Worm (Caenorhabditis elegans) whole organism, young adult: ENCODE measurements around the gene C27F2.4.

Source experiments
- B0019.2 ChIP-seq: fragments of 200-800 bp; sonication (Bioruptor generic); conservative IDR thresholded peaks from 2 replicates; pipeline ENCODE4 v1.3.6; 2022; ENCODE audit warnings: missing genetic modification reagents, missing genetic modification characterization, missing compliant biosample characterization
- B0035.1 ChIP-seq: sonication (generic microtip); optimal IDR thresholded peaks from 2 replicates; lab custom pipeline; 2016; ENCODE audit warnings: missing genetic modification characterization, mild to moderate bottlenecking, missing compliant biosample characterization, missing genotype, missing genetic modification reagents
- B0261.1 ChIP-seq: sonication (generic microtip); optimal IDR thresholded peaks from 2 replicates; lab custom pipeline; 2016; ENCODE audit warnings: mild to moderate bottlenecking, missing genetic modification characterization, moderate library complexity, missing compliant biosample characterization
- B0336.3 ChIP-seq: fragments of 200-800 bp; sonication (Bioruptor generic); IDR thresholded peaks from 2 replicates; pipeline ENCODE4 v1.3.6; 2022; ENCODE audit warnings: missing genetic modification characterization, missing compliant biosample characterization
- F37B4.10 ChIP-seq: fragments of 200-800 bp; sonication (Bioruptor generic); IDR thresholded peaks from 2 replicates; pipeline ENCODE4 v1.3.6; 2022; ENCODE audit warnings: missing genetic modification characterization, missing compliant biosample characterization
- F55B11.4 ChIP-seq: sonication (generic microtip); optimal IDR thresholded peaks from 2 replicates; lab custom pipeline; 2016; ENCODE audit warnings: missing compliant biosample characterization, missing genetic modification characterization, borderline replicate concordance; ENCODE audit not compliant: insufficient read depth
- K12H6.12 ChIP-seq: fragments of 200-800 bp; sonication (Bioruptor generic); optimal IDR thresholded peaks from 2 replicates; lab custom pipeline; 2018; ENCODE audit warnings: mild to moderate bottlenecking, missing genetic modification characterization, missing compliant biosample characterization
- T07F8.4 ChIP-seq: sonication (generic microtip); optimal IDR thresholded peaks from 2 replicates; lab custom pipeline; 2016; ENCODE audit warnings: mild to moderate bottlenecking, missing genetic modification characterization, moderate library complexity, missing compliant biosample characterization
- Y56A3A.18 ChIP-seq: fragments of 200-800 bp; sonication (Bioruptor generic); IDR thresholded peaks from 2 replicates; pipeline ENCODE4 v1.3.6; 2022; ENCODE audit warnings: missing genetic modification reagents, missing genetic modification characterization, missing compliant biosample characterization
- Y79H2A.3 ChIP-seq: fragments of 200-800 bp; sonication (Bioruptor generic); conservative IDR thresholded peaks from 2 replicates; pipeline ENCODE4 v1.3.6; 2022; ENCODE audit warnings: missing genetic modification reagents, missing genetic modification characterization, missing compliant biosample characterization
- atf-7 ChIP-seq: sonication (generic microtip); optimal IDR thresholded peaks from 2 replicates; lab custom pipeline; 2017; ENCODE audit warnings: mild to moderate bottlenecking, missing genetic modification characterization, missing compliant biosample characterization
- attf-3 ChIP-seq: fragments of 200-800 bp; sonication (Bioruptor generic); conservative IDR thresholded peaks from 2 replicates; pipeline ENCODE4 v1.3.6; 2022; ENCODE audit warnings: missing genetic modification reagents, missing genetic modification characterization, missing compliant biosample characterization
- attf-5 ChIP-seq: fragments of 200-800 bp; sonication (Bioruptor generic); optimal IDR thresholded peaks from 2 replicates; lab custom pipeline; 2018; ENCODE audit warnings: mild to moderate bottlenecking, missing genetic modification characterization, missing compliant biosample characterization
- bed-1 ChIP-seq: fragments of 200-800 bp; sonication (Bioruptor generic); IDR thresholded peaks from 2 replicates; pipeline ENCODE4 v1.3.6; 2022; ENCODE audit warnings: missing genetic modification reagents, missing genetic modification characterization, missing compliant biosample characterization
- bed-2 ChIP-seq: fragments of 200-800 bp; sonication (Bioruptor generic); IDR thresholded peaks from 2 replicates; pipeline ENCODE4 v1.3.6; 2022; ENCODE audit warnings: missing genetic modification reagents, missing genetic modification characterization, missing compliant biosample characterization
- cebp-2 ChIP-seq: fragments of 200-800 bp; sonication (Bioruptor generic); IDR thresholded peaks from 2 replicates; pipeline ENCODE4 v1.3.6; 2022; ENCODE audit warnings: missing genetic modification characterization, missing compliant biosample characterization
- ceh-100 ChIP-seq: fragments of 200-800 bp; sonication (Bioruptor generic); IDR thresholded peaks from 2 replicates; pipeline ENCODE4 v1.3.6; 2022; ENCODE audit warnings: missing genetic modification reagents, missing genetic modification characterization, missing compliant biosample characterization
- ceh-91 ChIP-seq: fragments of 200-800 bp; sonication (Bioruptor generic); IDR thresholded peaks from 2 replicates; pipeline ENCODE4 v1.3.6; 2022; ENCODE audit warnings: missing genetic modification reagents, missing genetic modification characterization, missing compliant biosample characterization
- chd-7 ChIP-seq: sonication (generic microtip); optimal IDR thresholded peaks from 2 replicates; lab custom pipeline; 2016; ENCODE audit warnings: mild to moderate bottlenecking, missing genetic modification characterization, moderate library complexity, missing compliant biosample characterization
- efl-1 ChIP-seq: fragments of 150-350 bp; optimal IDR thresholded peaks from 2 replicates; lab custom pipeline; 2014; ENCODE audit warnings: missing biosample characterization, missing genetic modification reagents, missing genetic modification characterization
- egl-44 ChIP-seq: fragments of 200-800 bp; sonication (Bioruptor generic); IDR thresholded peaks from 2 replicates; pipeline ENCODE4 v1.3.6; 2022; ENCODE audit warnings: missing genetic modification reagents, missing genetic modification characterization, missing compliant biosample characterization
- egrh-3 ChIP-seq: fragments of 200-800 bp; sonication (Bioruptor generic); IDR thresholded peaks from 2 replicates; pipeline ENCODE4 v1.3.6; 2022; ENCODE audit warnings: missing genetic modification reagents, missing genetic modification characterization, missing compliant biosample characterization
- fkh-3 ChIP-seq: sonication (generic microtip); optimal IDR thresholded peaks from 2 replicates; lab custom pipeline; 2016; ENCODE audit warnings: mild to moderate bottlenecking, missing genetic modification characterization, missing compliant biosample characterization
- hlh-12 ChIP-seq: sonication (generic microtip); optimal IDR thresholded peaks from 2 replicates; lab custom pipeline; 2016; ENCODE audit warnings: missing genetic modification characterization, missing compliant biosample characterization
- hmg-20 ChIP-seq: fragments of 200-800 bp; sonication (Bioruptor generic); IDR thresholded peaks from 2 replicates; pipeline ENCODE4 v1.3.6; 2022; ENCODE audit warnings: missing genetic modification reagents, missing genetic modification characterization, missing compliant biosample characterization
- hrde-1 ChIP-seq: sonication (generic microtip); optimal IDR thresholded peaks from 2 replicates; lab custom pipeline; 2016; ENCODE audit warnings: missing genetic modification characterization, mild to moderate bottlenecking, missing compliant biosample characterization, moderate library complexity, missing genotype, missing genetic modification reagents, borderline replicate concordance
- lag-1 ChIP-seq: fragments of 200-800 bp; sonication (Bioruptor generic); IDR thresholded peaks from 2 replicates; pipeline ENCODE4 v1.3.6; 2022; ENCODE audit warnings: missing genetic modification reagents, missing genetic modification characterization, missing compliant biosample characterization
- lin-26 ChIP-seq: fragments of 200-800 bp; sonication (Bioruptor generic); IDR thresholded peaks from 2 replicates; pipeline ENCODE4 v1.3.6; 2022; ENCODE audit warnings: missing genetic modification reagents, missing genetic modification characterization, missing compliant biosample characterization
- lir-1 ChIP-seq: fragments of 200-800 bp; sonication (Bioruptor generic); conservative IDR thresholded peaks from 2 replicates; pipeline ENCODE4 v1.3.6; 2022; ENCODE audit warnings: missing genetic modification reagents, missing genetic modification characterization, missing compliant biosample characterization
- lsy-27 ChIP-seq: sonication (generic microtip); optimal IDR thresholded peaks from 2 replicates; lab custom pipeline; 2017; ENCODE audit warnings: missing genetic modification characterization, mild to moderate bottlenecking, missing compliant biosample characterization, antibody characterized with exemption, missing genotype, borderline replicate concordance; ENCODE audit not compliant: insufficient read depth
- madf-6 ChIP-seq: fragments of 200-800 bp; sonication (Bioruptor generic); IDR thresholded peaks from 2 replicates; pipeline ENCODE4 v1.3.6; 2022; ENCODE audit warnings: missing genetic modification reagents, missing genetic modification characterization, missing compliant biosample characterization
- madf-8 ChIP-seq: fragments of 200-800 bp; sonication (Bioruptor generic); conservative IDR thresholded peaks from 2 replicates; pipeline ENCODE4 v1.3.6; 2022; ENCODE audit warnings: missing genetic modification reagents, missing genetic modification characterization, missing compliant biosample characterization
- nfyb-1 ChIP-seq: fragments of 200-800 bp; sonication (Bioruptor generic); IDR thresholded peaks from 2 replicates; pipeline ENCODE4 v1.3.6; 2022; ENCODE audit warnings: missing genetic modification reagents, missing genetic modification characterization, missing compliant biosample characterization
- nhr-27 ChIP-seq: fragments of 200-800 bp; sonication (Bioruptor generic); optimal IDR thresholded peaks from 2 replicates; lab custom pipeline; 2018; ENCODE audit warnings: mild to moderate bottlenecking, missing genetic modification characterization, moderate library complexity, missing compliant biosample characterization
- nhr-90 ChIP-seq: sonication (generic microtip); optimal IDR thresholded peaks from 2 replicates; lab custom pipeline; 2016; ENCODE audit warnings: missing genotype, mild to moderate bottlenecking, missing genetic modification characterization, missing compliant biosample characterization
- repo-1 ChIP-seq: sonication (generic microtip); optimal IDR thresholded peaks from 2 replicates; lab custom pipeline; 2017; ENCODE audit warnings: mild to moderate bottlenecking, missing genetic modification characterization, missing compliant biosample characterization
- sea-2 ChIP-seq: fragments of 200-800 bp; sonication (Bioruptor generic); IDR thresholded peaks from 2 replicates; pipeline ENCODE4 v1.3.6; 2022; ENCODE audit warnings: missing genetic modification characterization, missing compliant biosample characterization
- snpc-1.3 ChIP-seq: sonication (generic microtip); optimal IDR thresholded peaks from 2 replicates; lab custom pipeline; 2017; ENCODE audit warnings: missing genetic modification characterization, mild to moderate bottlenecking, missing compliant biosample characterization, antibody characterized with exemption, moderate library complexity, missing genotype, missing genetic modification reagents; ENCODE audit not compliant: insufficient read depth
- somi-1 ChIP-seq: fragments of 200-800 bp; sonication (Bioruptor generic); optimal IDR thresholded peaks from 2 replicates; lab custom pipeline; 2018; ENCODE audit warnings: mild to moderate bottlenecking, missing genetic modification characterization, missing compliant biosample characterization
- tbp1 ChIP-seq: fragments of 200-800 bp; sonication (Bioruptor generic); optimal IDR thresholded peaks from 2 replicates; lab custom pipeline; 2018; ENCODE audit warnings: mild to moderate bottlenecking, missing genetic modification characterization, missing compliant biosample characterization
- tbx-9 ChIP-seq: sonication (generic microtip); optimal IDR thresholded peaks from 2 replicates; lab custom pipeline; 2016; ENCODE audit warnings: borderline replicate concordance, missing genetic modification characterization, inconsistent platforms, missing compliant biosample characterization
- unc-130 ChIP-seq: sonication (generic microtip); optimal IDR thresholded peaks from 2 replicates; lab custom pipeline; 2016; ENCODE audit warnings: missing genetic modification reagents, missing genetic modification characterization, missing compliant biosample characterization
- unc-62 ChIP-seq: fragments of 150-350 bp; optimal IDR thresholded peaks from 2 replicates; lab custom pipeline; 2014; ENCODE audit warnings: missing biosample characterization, missing genetic modification reagents, missing genetic modification characterization
- zfh-2 ChIP-seq: fragments of 200-800 bp; sonication (Bioruptor generic); conservative IDR thresholded peaks from 2 replicates; pipeline ENCODE4 v1.3.6; 2022; ENCODE audit warnings: missing genetic modification reagents, missing genetic modification characterization, missing compliant biosample characterization
- ztf-22 ChIP-seq: fragments of 200-800 bp; sonication (Bioruptor generic); optimal IDR thresholded peaks from 2 replicates; lab custom pipeline; 2018; ENCODE audit warnings: mild to moderate bottlenecking, missing genetic modification characterization, moderate library complexity, missing compliant biosample characterization
- ztf-25 ChIP-seq: fragments of 200-800 bp; sonication (Bioruptor generic); IDR thresholded peaks from 2 replicates; pipeline ENCODE4 v1.3.6; 2022; ENCODE audit warnings: missing genetic modification reagents, missing genetic modification characterization, missing compliant biosample characterization
- ztf-26 ChIP-seq: sonication (generic microtip); optimal IDR thresholded peaks from 2 replicates; lab custom pipeline; 2017; ENCODE audit warnings: missing genetic modification characterization, missing compliant biosample characterization
- ztf-3 ChIP-seq: fragments of 200-800 bp; sonication (Bioruptor generic); optimal IDR thresholded peaks from 2 replicates; lab custom pipeline; 2018; ENCODE audit warnings: mild to moderate bottlenecking, missing genetic modification characterization, missing compliant biosample characterization

C27F2.4 gene

ce11 chrIII:4930154-4930679 lies 29.9 kb downstream of the C27F2.4 start, which contains the start of gene set-2 (continued):
- TF ChIP-seq attf-3 (GFP tag; lab: Robert Waterston, UW) (peak; percentile 66), attf-5 (peak; percentile 91), ztf-25 (peak; percentile 87), madf-8 (GFP tag; lab: Robert Waterston, UW) (peak; percentile 77), B0336.3 (GFP tag; lab: Robert Waterston, UW) (peak; percentile 63), hmg-20 (GFP tag; lab: Robert Waterston, UW) (no peak), Y56A3A.18 (GFP tag; lab: Robert Waterston, UW) (no peak), somi-1 (GFP tag; lab: Kevin White, UChicago) (no peak), K12H6.12 (peak; percentile 59), fkh-3 (tag; lab: Kevin White, UChicago) (no peak), B0035.1 (tag; lab: Kevin White, UChicago) (no peak), B0019.2 (GFP tag; lab: Robert Waterston, UW) (peak; percentile 72), repo-1 (no peak), atf-7 (tag; lab: Kevin White, UChicago) (no peak), unc-62 (GFP tag; lab: Kevin White, UChicago) (no peak), B0261.1 (tag; lab: Kevin White, UChicago) (no peak), lsy-27 (tag; lab: Kevin White, UChicago) (no peak), ztf-22 (GFP tag; lab: Kevin White, UChicago) (no peak), ztf-3 (GFP tag; lab: Kevin White, UChicago) (no peak), egrh-3 (peak; percentile 43; the same call in 1 of the 2 replicates), tbp1 (GFP tag; lab: Kevin White, UChicago) (peak; percentile 48), bed-2 (GFP tag; lab: Robert Waterston, UW) (peak; percentile 92), hrde-1 (tag; lab: Kevin White, UChicago) (peak; percentile 45), T07F8.4 (tag; lab: Kevin White, UChicago) (no peak), tbx-9 (tag; lab: Kevin White, UChicago) (no peak), ceh-100 (GFP tag; lab: Robert Waterston, UW) (peak; percentile 50), hlh-12 (tag; lab: Kevin White, UChicago) (no peak), efl-1 (GFP tag; lab: Kevin White, UChicago) (peak; percentile 92), F55B11.4 (tag; lab: Kevin White, UChicago) (no peak), lin-26 (GFP tag; lab: Robert Waterston, UW) (0 out of 2 replicates have a peak, but pooled peaks have one; percentile 39), egl-44 (peak; percentile 69; the same call in 1 of the 2 replicates), unc-130 (GFP tag; lab: Kevin White, UChicago) (peak; percentile 95), ceh-91 (peak; percentile 82), cebp-2 (GFP tag; lab: Robert Waterston, UW) (no peak), bed-1 (GFP tag; lab: Robert Waterston, UW) (0 out of 2 replicates have a peak, but pooled peaks have one; percentile 79), nhr-27 (no peak), snpc-1.3 (tag; lab: Kevin White, UChicago) (peak; percentile 60), lag-1 (no peak), chd-7 (peak; percentile 19), sea-2 (GFP tag; lab: Robert Waterston, UW) (no peak), nhr-90 (tag; lab: Kevin White, UChicago) (no peak), zfh-2 (GFP tag; lab: Robert Waterston, UW) (0 out of 2 replicates have a peak, but pooled peaks have one; percentile 30), madf-6 (GFP tag; lab: Robert Waterston, UW) (peak; percentile 88), lir-1 (GFP tag; lab: Robert Waterston, UW) (peak; percentile 84), ztf-26 (tag; lab: Kevin White, UChicago) (no peak), Y79H2A.3 (GFP tag; lab: Robert Waterston, UW) (no peak), F37B4.10 (no peak), nfyb-1 (GFP tag; lab: Robert Waterston, UW) (peak; percentile 76)
